Worm (Caenorhabditis elegans) whole organism, L4 larva: ENCODE results near the gene sre-10.

ENCODE experiments used
- D1046.2 ChIP-seq: fragments of 200-800 bp; sonication (Bioruptor generic); IDR thresholded peaks from 2 replicates; pipeline ENCODE4 v1.3.6; 2022; ENCODE audit warnings: missing genetic modification characterization, missing compliant biosample characterization
- F26F4.8 ChIP-seq: fragments of 200-800 bp; sonication (Bioruptor generic); conservative IDR thresholded peaks from 2 replicates; pipeline ENCODE4 v1.3.6; 2022; ENCODE audit warnings: missing genetic modification characterization, missing compliant biosample characterization
- F44E2.7 ChIP-seq: fragments of 200-800 bp; sonication (Bioruptor generic); IDR thresholded peaks from 2 replicates; pipeline ENCODE4 v2.1.2; 2022; ENCODE audit warnings: missing genetic modification characterization, missing compliant biosample characterization
- T26A8.4 ChIP-seq: fragments of 200-800 bp; sonication (Bioruptor generic); IDR thresholded peaks from 2 replicates; pipeline ENCODE4 v1.3.6; 2022; ENCODE audit warnings: missing genetic modification characterization, missing compliant biosample characterization
- Y105C5A.15 ChIP-seq: fragments of 200-800 bp; sonication (Bioruptor generic); IDR thresholded peaks from 2 replicates; pipeline ENCODE4 v1.3.6; 2022; ENCODE audit warnings: missing genetic modification characterization, missing compliant biosample characterization
- Y48G9A.11 ChIP-seq: fragments of 200-800 bp; sonication (Bioruptor generic); IDR thresholded peaks from 2 replicates; pipeline ENCODE4 v1.3.6; 2022; ENCODE audit warnings: missing genetic modification reagents, missing genetic modification characterization, missing compliant biosample characterization
- Y75B8A.6 ChIP-seq: fragments of 200-800 bp; sonication (Bioruptor generic); IDR thresholded peaks from 2 replicates; pipeline ENCODE4 v1.3.6; 2022; ENCODE audit warnings: missing genetic modification reagents, missing genetic modification characterization, missing compliant biosample characterization
- ZK337.2 ChIP-seq: fragments of 200-800 bp; sonication (Bioruptor generic); IDR thresholded peaks from 2 replicates; pipeline ENCODE4 v1.3.6; 2022; ENCODE audit warnings: missing genetic modification reagents, missing genetic modification characterization, missing compliant biosample characterization
- ZK546.5 ChIP-seq, 2 experiments: sonication (generic microtip); optimal IDR thresholded peaks; 2 replicates each; lab custom pipeline; 2017; ENCODE audit warnings: missing biosample characterization in 2 of 2, missing genetic modification characterization in 2 of 2
- aha-1 ChIP-seq: fragments of 150-350 bp; peaks from one replicate; lab custom pipeline; 2014; ENCODE audit warnings: missing biosample characterization, missing genetic modification characterization
- arid-1 ChIP-seq: fragments of 200-800 bp; sonication (Bioruptor generic); conservative IDR thresholded peaks from 2 replicates; pipeline ENCODE4 v1.3.6; 2022; ENCODE audit warnings: missing genetic modification reagents, missing genetic modification characterization, missing compliant biosample characterization
- attf-4 ChIP-seq: sonication (generic microtip); optimal IDR thresholded peaks from 3 replicates; lab custom pipeline; 2017; ENCODE audit warnings: missing biosample characterization, missing genetic modification characterization
- ceh-62 ChIP-seq: sonication (generic microtip); optimal IDR thresholded peaks from 2 replicates; lab custom pipeline; 2017; ENCODE audit warnings: missing biosample characterization, missing genetic modification characterization
- ceh-82 ChIP-seq: sonication (generic microtip); optimal IDR thresholded peaks from 2 replicates; lab custom pipeline; 2017; ENCODE audit warnings: missing biosample characterization, missing genetic modification characterization
- ces-1 ChIP-seq: fragments of 150-350 bp; sonication (generic microtip); optimal IDR thresholded peaks from 4 replicates; lab custom pipeline; 2014; ENCODE audit warnings: missing biosample characterization, missing genetic modification reagents, missing genetic modification characterization
- cey-2 ChIP-seq: sonication (generic microtip); optimal IDR thresholded peaks from 3 replicates; lab custom pipeline; 2017; ENCODE audit warnings: missing genetic modification characterization, mild to moderate bottlenecking, missing compliant biosample characterization, antibody characterized with exemption, borderline replicate concordance; ENCODE audit not compliant: insufficient read depth
- ctbp-1 ChIP-seq: fragments of 200-800 bp; sonication (Bioruptor generic); IDR thresholded peaks from 2 replicates; pipeline ENCODE4 v1.3.6; 2022; ENCODE audit warnings: missing genetic modification reagents, missing genetic modification characterization, missing compliant biosample characterization
- daf-12 ChIP-seq: fragments of 150-350 bp; optimal IDR thresholded peaks from 2 replicates; lab custom pipeline; 2014; ENCODE audit warnings: missing biosample characterization, missing genetic modification reagents, missing genetic modification characterization
- daf-19 ChIP-seq: fragments of 200-800 bp; sonication (Bioruptor generic); conservative IDR thresholded peaks from 2 replicates; pipeline ENCODE4 v1.3.6; 2022; ENCODE audit warnings: missing genetic modification characterization, missing compliant biosample characterization
- daf-8 ChIP-seq: fragments of 200-800 bp; sonication (Bioruptor generic); IDR thresholded peaks from 2 replicates; pipeline ENCODE4 v1.3.6; 2022; ENCODE audit warnings: missing genetic modification characterization, missing compliant biosample characterization
- dmd-6 ChIP-seq: fragments of 200-800 bp; sonication (Bioruptor generic); IDR thresholded peaks from 2 replicates; pipeline ENCODE4 v1.3.6; 2022; ENCODE audit warnings: missing genetic modification reagents, missing genetic modification characterization, missing compliant biosample characterization
- dmd-9 ChIP-seq: fragments of 200-800 bp; sonication (Bioruptor generic); IDR thresholded peaks from 2 replicates; pipeline ENCODE4 v1.3.6; 2022; ENCODE audit warnings: missing genetic modification reagents, missing genetic modification characterization, missing compliant biosample characterization
- duxl-1 ChIP-seq: sonication (generic microtip); optimal IDR thresholded peaks from 2 replicates; lab custom pipeline; 2016; ENCODE audit warnings: mild to moderate bottlenecking, missing genetic modification characterization, moderate library complexity, missing compliant biosample characterization; ENCODE audit not compliant: poor library complexity
- dve-1 ChIP-seq: sonication (generic microtip); optimal IDR thresholded peaks from 2 replicates; lab custom pipeline; 2017; ENCODE audit warnings: antibody characterized with exemption, mild to moderate bottlenecking, missing genetic modification characterization, missing compliant biosample characterization; ENCODE audit not compliant: insufficient read depth
- egl-27 ChIP-seq: sonication (generic microtip); optimal IDR thresholded peaks from 3 replicates; lab custom pipeline; 2017; ENCODE audit warnings: missing biosample characterization, missing genetic modification reagents, missing genetic modification characterization
- fos-1 ChIP-seq: fragments of 150-350 bp; optimal IDR thresholded peaks from 2 replicates; lab custom pipeline; 2014; ENCODE audit warnings: missing biosample characterization, missing genetic modification characterization
- hif-1 ChIP-seq, 2 experiments: sonication (generic microtip); optimal IDR thresholded peaks; 2 replicates each; lab custom pipeline; 2016 to 2017; ENCODE audit warnings: missing compliant biosample characterization in 2 of 2, missing genetic modification characterization in 2 of 2, missing genetic modification reagents in 2 of 2, missing genotype in 2 of 2, mild to moderate bottlenecking in 1 of 2
- hlh-11 ChIP-seq: fragments of 200-800 bp; sonication (Bioruptor generic); optimal IDR thresholded peaks from 2 replicates; lab custom pipeline; 2018; ENCODE audit warnings: mild to moderate bottlenecking, missing genetic modification characterization, missing compliant biosample characterization
- hlh-30 ChIP-seq: sonication (generic microtip); optimal IDR thresholded peaks from 2 replicates; lab custom pipeline; 2017; ENCODE audit warnings: antibody characterized with exemption, mild to moderate bottlenecking, missing genetic modification characterization, missing compliant biosample characterization; ENCODE audit not compliant: insufficient read depth
- hmg-1.1 ChIP-seq: fragments of 200-800 bp; sonication (Bioruptor generic); IDR thresholded peaks from 2 replicates; pipeline ENCODE4 v1.3.6; 2022; ENCODE audit warnings: missing genetic modification reagents, missing genetic modification characterization, missing compliant biosample characterization
- lin-38 ChIP-seq: fragments of 200-800 bp; sonication (Bioruptor generic); IDR thresholded peaks from 2 replicates; pipeline ENCODE4 v1.3.6; 2022; ENCODE audit warnings: missing genetic modification reagents, missing genetic modification characterization, missing compliant biosample characterization
- lin-39 ChIP-seq: fragments of 150-350 bp; optimal IDR thresholded peaks from 2 replicates; lab custom pipeline; 2014; ENCODE audit warnings: missing biosample characterization, missing genetic modification reagents, missing genetic modification characterization
- lsy-2 ChIP-seq, 2 experiments: fragments of 150-350 bp in 1 of 2; sonication (generic microtip) in 1 of 2; optimal IDR thresholded peaks; 2 replicates each; lab custom pipeline; 2014 to 2017; ENCODE audit warnings: missing biosample characterization in 2 of 2, missing genetic modification characterization in 2 of 2
- madf-5 ChIP-seq, 2 experiments: fragments of 200-800 bp; sonication (Bioruptor generic); IDR thresholded peaks; 2 replicates each; pipeline ENCODE4 v1.3.6; 2022; ENCODE audit warnings: missing compliant biosample characterization in 2 of 2, missing genetic modification characterization in 2 of 2
- mdt-29 ChIP-seq: fragments of 200-800 bp; sonication (Bioruptor generic); IDR thresholded peaks from 2 replicates; pipeline ENCODE4 v1.3.6; 2022; ENCODE audit warnings: missing genetic modification reagents, missing genetic modification characterization, missing compliant biosample characterization
- mep-1 ChIP-seq: fragments of 150-350 bp; sonication (generic microtip); optimal IDR thresholded peaks from 3 replicates; lab custom pipeline; 2014; ENCODE audit warnings: missing biosample characterization, missing genetic modification characterization
- nhr-102 ChIP-seq: sonication (generic microtip); optimal IDR thresholded peaks from 2 replicates; lab custom pipeline; 2016; ENCODE audit warnings: mild to moderate bottlenecking, missing genetic modification characterization, moderate library complexity, missing compliant biosample characterization
- nhr-41 ChIP-seq: fragments of 200-800 bp; sonication (Bioruptor generic); IDR thresholded peaks from 2 replicates; pipeline ENCODE4 v1.3.6; 2022; ENCODE audit warnings: missing genetic modification reagents, missing genetic modification characterization, missing compliant biosample characterization
- nhr-76 ChIP-seq: fragments of 150-350 bp; optimal IDR thresholded peaks from 2 replicates; lab custom pipeline; 2014; ENCODE audit warnings: missing biosample characterization, missing genetic modification characterization
- php-3 ChIP-seq: fragments of 200-800 bp; sonication (Bioruptor generic); IDR thresholded peaks from 2 replicates; pipeline ENCODE4 v1.3.6; 2022; ENCODE audit warnings: missing genetic modification reagents, missing genetic modification characterization, missing compliant biosample characterization
- pqm-1 ChIP-seq: sonication (generic microtip); optimal IDR thresholded peaks from 2 replicates; lab custom pipeline; 2017; ENCODE audit warnings: missing biosample characterization, missing genetic modification characterization
- skn-1 ChIP-seq: fragments of 150-350 bp; optimal IDR thresholded peaks from 2 replicates; lab custom pipeline; 2014; ENCODE audit warnings: missing biosample characterization, missing genetic modification characterization
- snpc-4 ChIP-seq: fragments of 150-350 bp; optimal IDR thresholded peaks from 2 replicates; lab custom pipeline; 2014; ENCODE audit warnings: missing biosample characterization, missing genetic modification characterization
- tag-97 ChIP-seq: fragments of 200-800 bp; sonication (Bioruptor generic); IDR thresholded peaks from 2 replicates; pipeline ENCODE4 v1.3.6; 2022; ENCODE audit warnings: missing genetic modification characterization, missing compliant biosample characterization
- unc-130 ChIP-seq: sonication (generic microtip); optimal IDR thresholded peaks from 2 replicates; lab custom pipeline; 2016; ENCODE audit warnings: missing genetic modification reagents, missing genetic modification characterization, missing compliant biosample characterization
- unc-39 ChIP-seq: sonication (generic microtip); optimal IDR thresholded peaks from 2 replicates; lab custom pipeline; 2017; ENCODE audit warnings: missing biosample characterization, missing genetic modification characterization
- zag-1 ChIP-seq: fragments of 150-350 bp; optimal IDR thresholded peaks from 2 replicates; lab custom pipeline; 2014; ENCODE audit warnings: missing biosample characterization, missing genetic modification characterization
- zfp-2 ChIP-seq: sonication (generic microtip); optimal IDR thresholded peaks from 2 replicates; lab custom pipeline; 2016; ENCODE audit warnings: mild to moderate bottlenecking, missing genetic modification characterization, missing compliant biosample characterization
- zfp-3 ChIP-seq: fragments of 200-800 bp; sonication (Bioruptor generic); conservative IDR thresholded peaks from 2 replicates; pipeline ENCODE4 v1.3.6; 2022; ENCODE audit warnings: missing genetic modification reagents, missing genetic modification characterization, missing compliant biosample characterization

Gene sre-10

DNA sequence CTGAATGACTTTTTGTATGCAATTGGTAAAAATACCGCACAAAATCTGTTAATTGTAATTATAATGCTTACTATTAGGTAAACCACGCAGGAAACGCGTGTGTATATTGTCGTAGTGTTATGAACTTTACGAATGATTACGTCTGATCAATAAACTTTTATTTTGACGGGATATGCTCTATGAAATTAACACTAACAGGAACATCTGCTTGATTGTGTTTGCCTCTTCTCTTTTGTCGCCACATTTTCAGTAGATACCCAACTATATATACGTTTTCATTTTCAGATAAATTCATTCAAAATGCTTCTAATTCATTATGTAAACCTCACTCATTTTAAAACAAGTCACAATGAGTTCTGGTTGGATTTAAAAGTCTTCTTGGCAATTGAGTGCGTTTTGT lies at the start of gene sre-10:
sre-10 (plus strand) TSS at position 301 of the 400 bp plus-strand sequence.
- TF ChIP-seq aha-1 (tag; lab: Kevin White, UChicago) (no peak), egl-27 (no peak), lin-39 (tag; lab: Kevin White, UChicago) (no peak), T26A8.4 (GFP tag; lab: Robert Waterston, UW) (no peak)
- TF ChIP-seq, all 104 proteins: peak for 0

DNA sequence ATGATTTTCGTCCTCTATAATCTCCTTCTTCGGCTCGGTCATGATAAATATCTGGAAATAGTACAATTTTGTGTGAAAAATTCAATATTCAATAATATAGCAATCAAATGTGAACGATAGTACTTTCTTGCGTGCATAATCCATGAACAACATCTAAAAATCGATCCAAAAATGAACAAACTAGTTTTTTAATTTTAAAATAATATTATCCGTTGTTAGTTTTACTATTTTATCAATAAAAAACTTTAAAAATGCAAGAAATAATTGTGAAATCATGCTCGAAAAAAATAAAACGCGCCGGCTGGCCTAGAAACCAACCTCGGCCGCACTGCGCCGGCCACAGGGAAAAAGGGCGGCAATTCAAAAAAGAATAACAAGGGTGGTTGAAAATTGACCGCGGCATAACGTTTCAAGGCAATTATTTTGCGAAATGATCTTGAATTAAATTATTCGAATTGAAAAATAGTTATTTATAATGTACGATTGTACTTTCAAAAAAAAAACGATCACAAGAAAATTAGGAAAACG lies 47.7 kb upstream of the sre-10 start, which contains the start of gene mys-1:
mys-1 (minus strand) TSS at position 51 of the 528 bp plus-strand sequence.
- TF ChIP-seq ZK337.2 (GFP tag; lab: Robert Waterston, UW): peak; percentile 66; the same call in 1 of the 2 replicates
- no peak for TF ChIP-seq nhr-41
- TF ChIP-seq cey-2 (tag; lab: Kevin White, UChicago): no peak
- peak; percentile 29 for TF ChIP-seq hlh-30 (tag; lab: Kevin White, UChicago)
- no peak for TF ChIP-seq daf-12 (tag; lab: Kevin White, UChicago)
- no peak for TF ChIP-seq daf-8
- TF ChIP-seq ZK546.5 (tag; optimal IDR thresholded peaks at IDR 0.05; lab: Kevin White, UChicago): no peak
- TF ChIP-seq zfp-2 (tag; lab: Kevin White, UChicago): no peak
- no peak for TF ChIP-seq mdt-29 (GFP tag; lab: Robert Waterston, UW)
- no peak for TF ChIP-seq snpc-4 (tag; lab: Kevin White, UChicago)
- no peak for TF ChIP-seq daf-19
- peak; percentile 18 for TF ChIP-seq mep-1 (tag; lab: Kevin White, UChicago)
- no peak for TF ChIP-seq ctbp-1 (GFP tag; lab: Robert Waterston, UW)
- TF ChIP-seq hif-1 (tag; optimal IDR thresholded peaks at IDR 0.05; lab: Kevin White, UChicago): peak in 1 of 2 experiments; percentile 69
- TF ChIP-seq madf-5 (GFP tag; IDR thresholded peaks at IDR 0.05; lab: Robert Waterston, UW): no peak
- TF ChIP-seq nhr-102 (tag; lab: Kevin White, UChicago): peak; percentile 34
- no peak for TF ChIP-seq attf-4
- peak; percentile 76 for TF ChIP-seq duxl-1 (tag; lab: Kevin White, UChicago)
- no peak for TF ChIP-seq skn-1 (tag; lab: Kevin White, UChicago)
- peak; percentile 10 for TF ChIP-seq dve-1 (tag; lab: Kevin White, UChicago)
- TF ChIP-seq lin-38 (GFP tag; lab: Robert Waterston, UW): peak; percentile 46
- no peak for TF ChIP-seq Y48G9A.11 (GFP tag; lab: Robert Waterston, UW)
- no peak for TF ChIP-seq tag-97 (GFP tag; lab: Robert Waterston, UW)
- no peak for TF ChIP-seq fos-1 (tag; lab: Kevin White, UChicago)
- TF ChIP-seq pqm-1: no peak
- TF ChIP-seq Y75B8A.6 (GFP tag; lab: Robert Waterston, UW): no peak
- TF ChIP-seq ceh-62 (tag; lab: Kevin White, UChicago): no peak
- TF ChIP-seq F26F4.8 (GFP tag; lab: Robert Waterston, UW): no peak
- TF ChIP-seq F44E2.7 (GFP tag; lab: Robert Waterston, UW): no peak
- no peak for TF ChIP-seq php-3 (GFP tag; lab: Robert Waterston, UW)
- no peak for TF ChIP-seq D1046.2
- TF ChIP-seq lsy-2 (tag; optimal IDR thresholded peaks at IDR 0.05; lab: Kevin White, UChicago): peak in 1 of 2 experiments; percentile 67
- TF ChIP-seq dmd-6 (GFP tag; lab: Robert Waterston, UW): no peak
- no peak for TF ChIP-seq unc-39 (tag; lab: Kevin White, UChicago)
- TF ChIP-seq nhr-76 (tag; lab: Kevin White, UChicago): no peak
- TF ChIP-seq dmd-9 (GFP tag; lab: Robert Waterston, UW): peak; percentile 66; the same call in 1 of the 2 replicates
- no peak for TF ChIP-seq zfp-3 (GFP tag; lab: Robert Waterston, UW)
- no peak for TF ChIP-seq ceh-82 (tag; lab: Kevin White, UChicago)
- TF ChIP-seq hmg-1.1 (GFP tag; lab: Robert Waterston, UW): no peak
- TF ChIP-seq arid-1 (GFP tag; lab: Robert Waterston, UW): no peak
- TF ChIP-seq hlh-11: no peak
- TF ChIP-seq zag-1 (tag; lab: Kevin White, UChicago): no peak
- TF ChIP-seq ces-1 (GFP tag; lab: Kevin White, UChicago): no peak
- TF ChIP-seq Y105C5A.15 (GFP tag; lab: Robert Waterston, UW): no peak
- TF ChIP-seq unc-130: peak; percentile 76
